Worm (Caenorhabditis elegans) whole organism, mixed stage, embryonic: ENCODE results near the gene trx-1.
A peak's percentile ranks its signal among the peaks of the same experiment; 100 is the strongest.

ENCODE experiments used
- blmp-1 ChIP-seq: fragments of 150-350 bp; optimal IDR thresholded peaks from 2 replicates; lab custom pipeline; 2014; ENCODE audit warnings: missing biosample characterization, missing genetic modification characterization
- elt-3 ChIP-seq: fragments of 150-350 bp; optimal IDR thresholded peaks from 2 replicates; lab custom pipeline; 2014; ENCODE audit warnings: missing biosample characterization, missing genetic modification characterization
- hlh-1 ChIP-seq: fragments of 150-350 bp; optimal IDR thresholded peaks from 2 replicates; lab custom pipeline; 2014; ENCODE audit warnings: missing biosample characterization, missing genetic modification reagents, missing genetic modification characterization
- mep-1 ChIP-seq: fragments of 150-350 bp; optimal IDR thresholded peaks from 2 replicates; lab custom pipeline; 2017; ENCODE audit warnings: missing biosample characterization, missing genetic modification reagents, missing genetic modification characterization, inconsistent platforms
- nhr-237 ChIP-seq: fragments of 150-350 bp; optimal IDR thresholded peaks from 2 replicates; lab custom pipeline; 2014; ENCODE audit warnings: missing biosample characterization, missing genetic modification characterization
- nhr-28 ChIP-seq: fragments of 150-350 bp; optimal IDR thresholded peaks from 2 replicates; lab custom pipeline; 2014; ENCODE audit warnings: missing biosample characterization, missing genetic modification characterization
- nhr-76 ChIP-seq: sonication (generic microtip); optimal IDR thresholded peaks from 2 replicates; lab custom pipeline; 2017; ENCODE audit warnings: missing biosample characterization, missing genetic modification characterization
- pha-4 ChIP-seq: fragments of 150-350 bp; optimal IDR thresholded peaks from 2 replicates; lab custom pipeline; 2018; ENCODE audit warnings: missing biosample characterization, missing genetic modification reagents, missing genetic modification characterization
- snpc-4 ChIP-seq: fragments of 150-350 bp; optimal IDR thresholded peaks from 2 replicates; lab custom pipeline; 2014; ENCODE audit warnings: missing biosample characterization, missing genetic modification characterization
- unc-62 ChIP-seq: fragments of 150-350 bp; optimal IDR thresholded peaks from 2 replicates; lab custom pipeline; 2014; ENCODE audit warnings: missing biosample characterization, missing genetic modification reagents, missing genetic modification characterization
- ztf-11 ChIP-seq: fragments of 150-350 bp; optimal IDR thresholded peaks from 2 replicates; lab custom pipeline; 2014; ENCODE audit warnings: missing biosample characterization, missing genetic modification characterization

- TF ChIP-seq nhr-28 (tag; lab: Kevin White, UChicago), result no peak
- TF ChIP-seq mep-1 (tag; lab: Kevin White, UChicago), result no peak
- peak; percentile 49 for TF ChIP-seq unc-62 (GFP tag; lab: Kevin White, UChicago)
- TF ChIP-seq snpc-4 (tag; lab: Kevin White, UChicago), result no peak
- no peak for TF ChIP-seq pha-4 (tag; lab: Kevin White, UChicago)
- TF ChIP-seq blmp-1 (tag; lab: Kevin White, UChicago), result no peak
- TF ChIP-seq hlh-1 (tag; lab: Kevin White, UChicago), result peak; percentile 90
- no peak for TF ChIP-seq elt-3 (tag; lab: Kevin White, UChicago)
- TF ChIP-seq nhr-237 (tag; lab: Kevin White, UChicago), result no peak
- no peak for TF ChIP-seq nhr-76
- TF ChIP-seq ztf-11 (tag; lab: Kevin White, UChicago), result no peak
Measured at ce11 chrII:7722784-7723183, 30.6 kb downstream of the trx-1 start.
